Worm (Caenorhabditis elegans) whole organism, L1 larva: ENCODE results near the gene W01D2.6.

Experiments
- C04F5.9 ChIP-seq: sonication (generic microtip); optimal IDR thresholded peaks from 2 replicates; lab custom pipeline; 2016; ENCODE audit warnings: missing genetic modification characterization, missing compliant biosample characterization
- C16A3.4 ChIP-seq: fragments of 150-350 bp; optimal IDR thresholded peaks from 2 replicates; lab custom pipeline; 2014; ENCODE audit warnings: missing biosample characterization, missing genetic modification characterization
- aha-1 ChIP-seq: fragments of 150-350 bp; optimal IDR thresholded peaks from 2 replicates; lab custom pipeline; 2014; ENCODE audit warnings: missing biosample characterization, missing genetic modification characterization
- aly-2 ChIP-seq: fragments of 150-350 bp; optimal IDR thresholded peaks from 2 replicates; lab custom pipeline; 2014; ENCODE audit warnings: missing biosample characterization, missing genetic modification characterization
- ceh-82 ChIP-seq, 3 experiments: fragments of 150-350 bp in 1 of 3; sonication (generic microtip) in 2 of 3; optimal IDR thresholded peaks; 2 replicates each; lab custom pipeline; 2014 to 2017; ENCODE audit warnings: missing biosample characterization in 3 of 3, missing genetic modification characterization in 3 of 3
- ceh-88 ChIP-seq: fragments of 200-800 bp; sonication (Bioruptor generic); IDR thresholded peaks from 2 replicates; pipeline ENCODE4 v1.3.6; 2022; ENCODE audit warnings: missing genetic modification characterization, missing compliant biosample characterization
- ceh-90 ChIP-seq: sonication (generic microtip); optimal IDR thresholded peaks from 2 replicates; lab custom pipeline; 2016; ENCODE audit warnings: missing genetic modification characterization, missing compliant biosample characterization
- dpl-1 ChIP-seq, 3 experiments: fragments of 150-350 bp in 2 of 3; sonication (generic microtip) in 1 of 3; optimal IDR thresholded peaks; 2 replicates each; lab custom pipeline; 2014 to 2017; ENCODE audit warnings: missing biosample characterization in 3 of 3, missing genetic modification characterization in 3 of 3, missing genetic modification reagents in 3 of 3
- efl-1 ChIP-seq, 4 experiments: fragments of 150-350 bp; optimal IDR thresholded peaks in 3 of 4; peaks in 1 of 4; 1 replicate in 1 of 4; 2 replicates in 3 of 4; lab custom pipeline; 2014; ENCODE audit warnings: missing biosample characterization in 2 of 4, missing genetic modification characterization in 2 of 4, missing genetic modification reagents in 2 of 4
- egl-13 ChIP-seq: sonication (generic microtip); optimal IDR thresholded peaks from 2 replicates; lab custom pipeline; 2016; ENCODE audit warnings: missing genotype, missing genetic modification reagents, missing genetic modification characterization, missing compliant biosample characterization
- elt-2 ChIP-seq: sonication (generic microtip); optimal IDR thresholded peaks from 2 replicates; lab custom pipeline; 2016; ENCODE audit warnings: missing genetic modification characterization, mild to moderate bottlenecking, inconsistent platforms, missing compliant biosample characterization, missing genetic modification reagents
- elt-3 ChIP-seq, 6 experiments: fragments of 150-350 bp in 1 of 6; sonication (generic microtip); optimal IDR thresholded peaks; 2 replicates each; lab custom pipeline; 2017 to 2018; ENCODE audit warnings: missing biosample characterization in 6 of 6, missing genetic modification characterization in 6 of 6, inconsistent platforms in 1 of 6
- fkh-4 ChIP-seq: sonication (generic microtip); optimal IDR thresholded peaks from 2 replicates; lab custom pipeline; 2016; ENCODE audit warnings: missing compliant biosample characterization, missing genetic modification characterization, borderline replicate concordance
- fos-1 ChIP-seq: fragments of 150-350 bp; optimal IDR thresholded peaks from 2 replicates; lab custom pipeline; 2014; ENCODE audit warnings: missing biosample characterization, missing genetic modification characterization
- grh-1 ChIP-seq: fragments of 200-800 bp; sonication (Bioruptor generic); IDR thresholded peaks from 2 replicates; pipeline ENCODE4 v1.3.6; 2022; ENCODE audit warnings: missing genetic modification reagents, missing genetic modification characterization, missing compliant biosample characterization
- hlh-17 ChIP-seq: fragments of 200-800 bp; sonication (Bioruptor generic); optimal IDR thresholded peaks from 2 replicates; lab custom pipeline; 2018; ENCODE audit warnings: missing genetic modification characterization, mild to moderate bottlenecking, missing compliant biosample characterization, moderate library complexity, borderline replicate concordance
- irx-1 ChIP-seq: sonication (generic microtip); optimal IDR thresholded peaks from 2 replicates; lab custom pipeline; 2016; ENCODE audit warnings: missing genetic modification characterization, missing compliant biosample characterization
- jun-1 ChIP-seq: fragments of 150-350 bp; optimal IDR thresholded peaks from 2 replicates; lab custom pipeline; 2014; ENCODE audit warnings: missing biosample characterization, missing genetic modification reagents, missing genetic modification characterization
- lin-13 ChIP-seq: fragments of 150-350 bp; optimal IDR thresholded peaks from 2 replicates; lab custom pipeline; 2014; ENCODE audit warnings: missing biosample characterization, missing genetic modification reagents, missing genetic modification characterization
- lin-14 ChIP-seq: fragments of 200-800 bp; sonication (Bioruptor generic); optimal IDR thresholded peaks from 2 replicates; lab custom pipeline; 2018; ENCODE audit warnings: mild to moderate bottlenecking, missing genetic modification characterization, moderate library complexity, missing compliant biosample characterization
- lin-15B ChIP-seq: fragments of 150-350 bp; sonication (generic microtip); optimal IDR thresholded peaks from 3 replicates; lab custom pipeline; 2014; ENCODE audit warnings: missing biosample characterization, missing genetic modification characterization
- lin-35 ChIP-seq, 2 experiments: fragments of 150-350 bp; optimal IDR thresholded peaks; 2 replicates each; lab custom pipeline; 2014; ENCODE audit warnings: missing biosample characterization in 2 of 2, missing genetic modification characterization in 2 of 2, missing genetic modification reagents in 2 of 2
- lir-3 ChIP-seq: sonication (generic microtip); optimal IDR thresholded peaks from 2 replicates; lab custom pipeline; 2016; ENCODE audit warnings: mild to moderate bottlenecking, missing genetic modification characterization, moderate library complexity, missing compliant biosample characterization; ENCODE audit not compliant: poor library complexity
- lsy-2 ChIP-seq, 2 experiments: fragments of 150-350 bp; optimal IDR thresholded peaks; 2 replicates each; lab custom pipeline; 2014; ENCODE audit warnings: missing biosample characterization in 2 of 2, missing genetic modification characterization in 2 of 2
- mdl-1 ChIP-seq, 2 experiments: fragments of 150-350 bp; optimal IDR thresholded peaks; 2 replicates each; lab custom pipeline; 2014 to 2017; ENCODE audit warnings: missing biosample characterization in 2 of 2, missing genetic modification characterization in 2 of 2, inconsistent platforms in 1 of 2
- mep-1 ChIP-seq: fragments of 150-350 bp; optimal IDR thresholded peaks from 2 replicates; lab custom pipeline; 2014; ENCODE audit warnings: missing biosample characterization, missing genetic modification characterization
- nhr-11 ChIP-seq: fragments of 150-350 bp; optimal IDR thresholded peaks from 2 replicates; lab custom pipeline; 2014; ENCODE audit warnings: missing biosample characterization, missing genetic modification characterization
- nhr-19 ChIP-seq: fragments of 200-800 bp; sonication (Bioruptor generic); conservative IDR thresholded peaks from 2 replicates; pipeline ENCODE4 v1.3.6; 2022; ENCODE audit warnings: missing genetic modification characterization, missing compliant biosample characterization
- nhr-20 ChIP-seq: sonication (generic microtip); optimal IDR thresholded peaks from 2 replicates; lab custom pipeline; 2016; ENCODE audit warnings: mild to moderate bottlenecking, missing genetic modification characterization, missing compliant biosample characterization
- nhr-237 ChIP-seq: fragments of 150-350 bp; optimal IDR thresholded peaks from 2 replicates; lab custom pipeline; 2014; ENCODE audit warnings: missing biosample characterization, missing genetic modification characterization
- nhr-28 ChIP-seq: fragments of 150-350 bp; optimal IDR thresholded peaks from 2 replicates; lab custom pipeline; 2014; ENCODE audit warnings: missing biosample characterization, missing genetic modification characterization
- nhr-47 ChIP-seq: sonication (generic microtip); optimal IDR thresholded peaks from 2 replicates; lab custom pipeline; 2016; ENCODE audit warnings: mild to moderate bottlenecking, missing genetic modification characterization, moderate library complexity, missing compliant biosample characterization
- nhr-71 ChIP-seq: sonication (generic microtip); optimal IDR thresholded peaks from 2 replicates; lab custom pipeline; 2016; ENCODE audit warnings: mild to moderate bottlenecking, missing genetic modification characterization, moderate library complexity, missing compliant biosample characterization
- nhr-76 ChIP-seq: sonication (generic microtip); optimal IDR thresholded peaks from 2 replicates; lab custom pipeline; 2017; ENCODE audit warnings: missing biosample characterization, missing genetic modification characterization
- nhr-77 ChIP-seq: fragments of 150-350 bp; optimal IDR thresholded peaks from 2 replicates; lab custom pipeline; 2014; ENCODE audit warnings: missing biosample characterization, missing genetic modification characterization
- nhr-84 ChIP-seq: sonication (generic microtip); optimal IDR thresholded peaks from 2 replicates; lab custom pipeline; 2017; ENCODE audit warnings: missing biosample characterization, missing genetic modification characterization
- nhr-85 ChIP-seq: sonication (generic microtip); peaks from one replicate; lab custom pipeline; 2016; ENCODE audit warnings: missing genetic modification characterization, inconsistent platforms, missing compliant biosample characterization
- nhr-90 ChIP-seq: sonication (generic microtip); optimal IDR thresholded peaks from 2 replicates; lab custom pipeline; 2016; ENCODE audit warnings: mild to moderate bottlenecking, missing genetic modification characterization, missing compliant biosample characterization; ENCODE audit not compliant: poor library complexity
- rnt-1 ChIP-seq: sonication (generic microtip); optimal IDR thresholded peaks from 2 replicates; lab custom pipeline; 2016; ENCODE audit warnings: mild to moderate bottlenecking, missing genetic modification characterization, moderate library complexity, missing compliant biosample characterization
- skn-1 ChIP-seq: fragments of 150-350 bp; optimal IDR thresholded peaks from 2 replicates; lab custom pipeline; 2014; ENCODE audit warnings: missing biosample characterization, missing genetic modification characterization
- snpc-4 ChIP-seq: fragments of 150-350 bp; optimal IDR thresholded peaks from 2 replicates; lab custom pipeline; 2014; ENCODE audit warnings: missing biosample characterization, missing genetic modification characterization
- sup-37 ChIP-seq: fragments of 200-800 bp; sonication (Bioruptor generic); optimal IDR thresholded peaks from 2 replicates; lab custom pipeline; 2018; ENCODE audit warnings: mild to moderate bottlenecking, missing genetic modification characterization, missing compliant biosample characterization
- swsn-7 ChIP-seq: sonication (generic microtip); optimal IDR thresholded peaks from 2 replicates; lab custom pipeline; 2016; ENCODE audit warnings: missing genetic modification characterization, missing compliant biosample characterization
- tbx-2 ChIP-seq: sonication (generic microtip); optimal IDR thresholded peaks from 2 replicates; lab custom pipeline; 2016; ENCODE audit warnings: missing genetic modification characterization, missing compliant biosample characterization
- unc-30 ChIP-seq: sonication (generic microtip); optimal IDR thresholded peaks from 2 replicates; lab custom pipeline; 2017; ENCODE audit warnings: missing biosample characterization, missing genetic modification characterization
- unc-98 ChIP-seq: fragments of 200-800 bp; sonication (Bioruptor generic); IDR thresholded peaks from 2 replicates; pipeline ENCODE4 v1.3.6; 2022; ENCODE audit warnings: missing genetic modification characterization, missing compliant biosample characterization
- vab-15 ChIP-seq: sonication (generic microtip); optimal IDR thresholded peaks from 2 replicates; lab custom pipeline; 2017; ENCODE audit warnings: missing genotype, mild to moderate bottlenecking, missing genetic modification characterization, missing compliant biosample characterization
- xbp-1 ChIP-seq: sonication (generic microtip); optimal IDR thresholded peaks from 2 replicates; lab custom pipeline; 2016; ENCODE audit warnings: missing genetic modification characterization, missing compliant biosample characterization
- zag-1 ChIP-seq: fragments of 150-350 bp; optimal IDR thresholded peaks from 2 replicates; lab custom pipeline; 2014; ENCODE audit warnings: missing biosample characterization, missing genetic modification characterization
- zip-4 ChIP-seq: fragments of 200-800 bp; sonication (Bioruptor generic); optimal IDR thresholded peaks from 2 replicates; lab custom pipeline; 2018; ENCODE audit warnings: mild to moderate bottlenecking, missing genetic modification characterization, moderate library complexity, missing compliant biosample characterization
- ztf-11 ChIP-seq, 2 experiments: sonication (generic microtip); optimal IDR thresholded peaks; 2 replicates each; lab custom pipeline; 2016 to 2017; ENCODE audit warnings: missing genetic modification characterization in 2 of 2, missing biosample characterization in 1 of 2, missing compliant biosample characterization in 1 of 2
- ztf-4 ChIP-seq: fragments of 150-350 bp; optimal IDR thresholded peaks from 2 replicates; lab custom pipeline; 2014; ENCODE audit warnings: missing biosample characterization, missing genetic modification characterization

The W01D2.6 gene

ce11 chrII:14822419-14822818, 13.6 kb downstream of the W01D2.6 start:
- TF ChIP-seq C04F5.9 (tag; lab: Kevin White, UChicago) (peak; percentile 20), nhr-84 (tag; lab: Kevin White, UChicago) (no peak), nhr-47 (tag; lab: Kevin White, UChicago) (peak; percentile 67), aly-2 (tag; lab: Kevin White, UChicago) (no peak), aha-1 (tag; lab: Kevin White, UChicago) (no peak), vab-15 (peak; percentile 38), unc-30 (tag; lab: Kevin White, UChicago) (no peak), snpc-4 (tag; lab: Kevin White, UChicago) (peak; percentile 41), dpl-1 (GFP tag; optimal IDR thresholded peaks at IDR 0.05; lab: Kevin White, UChicago) (peak; percentile 43 to 64 (median 46)), egl-13 (tag; lab: Kevin White, UChicago) (no peak), nhr-20 (tag; lab: Kevin White, UChicago) (peak; percentile 96), fos-1 (peak; percentile 62), ztf-11 (tag; optimal IDR thresholded peaks at IDR 0.05; lab: Kevin White, UChicago) (no peak), rnt-1 (tag; lab: Kevin White, UChicago) (peak; percentile 54), lsy-2 (tag; optimal IDR thresholded peaks at IDR 0.05; lab: Kevin White, UChicago) (peak; percentile 62 to 68), irx-1 (tag; lab: Kevin White, UChicago) (peak; percentile 57), swsn-7 (tag; lab: Kevin White, UChicago) (peak; percentile 69), nhr-90 (tag; lab: Kevin White, UChicago) (peak; percentile 93), nhr-71 (peak; percentile 86), fkh-4 (peak; percentile 23), elt-2 (tag; lab: Kevin White, UChicago) (peak; percentile 74), grh-1 (GFP tag; lab: Robert Waterston, UW) (peak; percentile 85), lin-13 (GFP tag; lab: Kevin White, UChicago) (peak; percentile 61), ceh-90 (tag; lab: Kevin White, UChicago) (no peak), lir-3 (tag; lab: Kevin White, UChicago) (peak; percentile 73), nhr-28 (tag; lab: Kevin White, UChicago) (peak; percentile 35), zag-1 (tag; lab: Kevin White, UChicago) (no peak), nhr-76 (tag; lab: Kevin White, UChicago) (no peak), nhr-237 (tag; lab: Kevin White, UChicago) (peak; percentile 43), nhr-11 (tag; lab: Kevin White, UChicago) (peak; percentile 1), sup-37 (peak; percentile 35), skn-1 (tag; lab: Kevin White, UChicago) (peak; percentile 53), C16A3.4 (tag; lab: Kevin White, UChicago) (peak; percentile 62), tbx-2 (tag; lab: Kevin White, UChicago) (peak; percentile 78), ceh-88 (0 out of 2 replicates have a peak, but pooled peaks have one; percentile 10), mep-1 (tag; lab: Kevin White, UChicago) (peak; percentile 73), zip-4 (GFP tag; lab: Kevin White, UChicago) (peak; percentile 21), ceh-82 (tag; optimal IDR thresholded peaks at IDR 0.05; lab: Kevin White, UChicago) (peak; percentile 3 to 40 (median 6)), mdl-1 (tag; optimal IDR thresholded peaks at IDR 0.05; lab: Kevin White, UChicago) (peak in 1 of 2 experiments; percentile 80), nhr-85 (tag; lab: Kevin White, UChicago) (peak; percentile 95), lin-35 (GFP tag; optimal IDR thresholded peaks at IDR 0.05; lab: Kevin White, UChicago) (peak; percentile 56 to 88), jun-1 (peak; percentile 71), efl-1 (optimal IDR thresholded peaks at IDR 0.05; lab: Kevin White, UChicago) (peak; percentile 78 to 84), efl-1 (GFP tag; optimal IDR thresholded peaks at IDR 0.05 in 1 of 2; lab: Kevin White, UChicago) (peak; percentile 55 to 96), ztf-4 (tag; lab: Kevin White, UChicago) (peak; percentile 47), elt-3 (tag; optimal IDR thresholded peaks at IDR 0.05; lab: Kevin White, UChicago) (peak in 2 of 6 experiments; percentile 34 to 81), xbp-1 (tag; lab: Kevin White, UChicago) (peak; percentile 58), nhr-77 (tag; lab: Kevin White, UChicago) (peak; percentile 96), nhr-19 (peak; percentile 70), lin-14 (GFP tag; lab: Kevin White, UChicago) (peak; percentile 91), lin-15B (tag; lab: Kevin White, UChicago) (no peak), hlh-17 (no peak), unc-98 (GFP tag; lab: Robert Waterston, UW) (no peak)
